Fruit fly (Drosophila melanogaster) whole organism, embryonic: ENCODE results near the gene COX7B.
A peak's percentile ranks its signal among the peaks of the same experiment; 100 is the strongest.

ENCODE experiments used
- Adf1 ChIP-seq: fragments of 200-800 bp; sonication (Bioruptor generic); IDR thresholded peaks from 2 replicates; pipeline ENCODE4 v1.3.6; 2022; ENCODE audit warnings: missing biosample characterization, missing genetic modification characterization
- Bgb ChIP-seq: fragments of 200-800 bp; sonication (Bioruptor generic); IDR thresholded peaks from 2 replicates; pipeline ENCODE4 v1.3.6; 2022; ENCODE audit warnings: missing biosample characterization, missing genetic modification characterization; ENCODE audit not compliant: partially characterized antibody
- C15 ChIP-seq: fragments of 200-800 bp; sonication (Bioruptor generic); IDR thresholded peaks from 3 replicates; pipeline ENCODE4 v1.3.6; 2022; ENCODE audit warnings: missing biosample characterization, missing genetic modification characterization
- CG10274 ChIP-seq: fragments of 200-800 bp; sonication (Bioruptor generic); optimal IDR thresholded peaks from 3 replicates; lab custom pipeline; 2017; ENCODE audit warnings: missing biosample characterization, mild to moderate bottlenecking, missing genetic modification characterization
- CG11696 ChIP-seq: fragments of 200-800 bp; sonication (Bioruptor generic); IDR thresholded peaks from 2 replicates; pipeline ENCODE4 v1.3.6; 2022; ENCODE audit warnings: missing biosample characterization, missing genetic modification characterization
- CG11723 ChIP-seq: fragments of 200-800 bp; sonication (Bioruptor generic); optimal IDR thresholded peaks from 2 replicates; lab custom pipeline; 2017; ENCODE audit warnings: missing biosample characterization, mild to moderate bottlenecking, missing genetic modification characterization
- CG12236 ChIP-seq: fragments of 200-800 bp; sonication (Bioruptor generic); optimal IDR thresholded peaks from 2 replicates; lab custom pipeline; 2016; ENCODE audit warnings: missing biosample characterization, missing genetic modification characterization
- CG14441 ChIP-seq: fragments of 200-800 bp; sonication (Bioruptor generic); IDR thresholded peaks from 2 replicates; pipeline ENCODE4 v1.3.6; 2022; ENCODE audit warnings: missing biosample characterization, missing genetic modification characterization
- CG1792 ChIP-seq: fragments of 200-800 bp; sonication (Bioruptor generic); optimal IDR thresholded peaks from 2 replicates; lab custom pipeline; 2016; ENCODE audit warnings: missing biosample characterization, missing genetic modification characterization
- CG2116 ChIP-seq: fragments of 200-800 bp; sonication (Bioruptor generic); optimal IDR thresholded peaks from 3 replicates; lab custom pipeline; 2018; ENCODE audit warnings: missing biosample characterization, mild to moderate bottlenecking, missing genetic modification characterization
- CG2120 ChIP-seq: fragments of 200-800 bp; sonication (Bioruptor generic); optimal IDR thresholded peaks from 3 replicates; lab custom pipeline; 2016; ENCODE audit warnings: missing biosample characterization, missing genetic modification characterization
- CG2875 ChIP-seq: fragments of 200-800 bp; sonication (Bioruptor generic); optimal IDR thresholded peaks from 2 replicates; lab custom pipeline; 2017; ENCODE audit warnings: missing biosample characterization, mild to moderate bottlenecking, missing genetic modification characterization, missing genetic modification reagents
- CG3163 ChIP-seq: fragments of 200-800 bp; sonication (Bioruptor generic); optimal IDR thresholded peaks from 3 replicates; lab custom pipeline; 2016; ENCODE audit warnings: missing biosample characterization, missing genetic modification characterization
- CG34224 ChIP-seq: fragments of 200-800 bp; sonication (Bioruptor generic); IDR thresholded peaks from 3 replicates; pipeline ENCODE4 v1.3.6; 2022; ENCODE audit warnings: missing biosample characterization, missing genetic modification characterization; ENCODE audit not compliant: partially characterized antibody
- CG4282 ChIP-seq: fragments of 200-800 bp; sonication (Bioruptor generic); optimal IDR thresholded peaks from 2 replicates; lab custom pipeline; 2016; ENCODE audit warnings: missing biosample characterization, missing genetic modification characterization
- CG6791 ChIP-seq: fragments of 200-800 bp; sonication (Bioruptor generic); IDR thresholded peaks from 3 replicates; pipeline ENCODE4 v1.3.6; 2022; ENCODE audit warnings: missing biosample characterization, missing genetic modification characterization; ENCODE audit not compliant: partially characterized antibody
- CG6854 ChIP-seq: fragments of 200-800 bp; sonication (Bioruptor generic); optimal IDR thresholded peaks from 3 replicates; lab custom pipeline; 2017; ENCODE audit warnings: missing biosample characterization, mild to moderate bottlenecking, missing genetic modification characterization
- CG7963 ChIP-seq: fragments of 200-800 bp; sonication (Bioruptor generic); IDR thresholded peaks from 3 replicates; pipeline ENCODE4 v1.3.6; 2022; ENCODE audit warnings: missing biosample characterization, missing genetic modification characterization; ENCODE audit not compliant: partially characterized antibody
- CG8924 ChIP-seq: fragments of 200-800 bp; optimal IDR thresholded peaks from 3 replicates; lab custom pipeline; 2019; ENCODE audit warnings: missing biosample characterization, mild to moderate bottlenecking, missing genetic modification characterization, moderate library complexity
- Dll ChIP-seq: fragments of 200-800 bp; sonication (Bioruptor generic); IDR thresholded peaks from 4 replicates; pipeline ENCODE4 v1.3.6; 2022; ENCODE audit warnings: missing biosample characterization, missing genetic modification characterization; ENCODE audit not compliant: partially characterized antibody
- Doc3 ChIP-seq: fragments of 200-800 bp; sonication (Bioruptor generic); IDR thresholded peaks from 3 replicates; pipeline ENCODE4 v1.3.6; 2022; ENCODE audit warnings: missing biosample characterization, missing genetic modification characterization; ENCODE audit not compliant: partially characterized antibody
- Dref ChIP-seq: fragments of 200-800 bp; sonication (Bioruptor generic); IDR thresholded peaks from 2 replicates; pipeline ENCODE4 v1.3.6; 2022; ENCODE audit warnings: missing biosample characterization, missing genetic modification characterization
- Hey ChIP-seq: fragments of 200-800 bp; sonication (Bioruptor generic); optimal IDR thresholded peaks from 3 replicates; lab custom pipeline; 2018; ENCODE audit warnings: missing biosample characterization, mild to moderate bottlenecking, missing genetic modification characterization
- Jarid2 ChIP-seq: fragments of 200-800 bp; sonication (Bioruptor generic); optimal IDR thresholded peaks from 3 replicates; lab custom pipeline; 2017; ENCODE audit warnings: mild to moderate bottlenecking, missing biosample characterization, missing genetic modification reagents, missing genetic modification characterization
- Myb ChIP-seq: fragments of 200-800 bp; sonication (Bioruptor generic); optimal IDR thresholded peaks from 2 replicates; lab custom pipeline; 2016; ENCODE audit warnings: missing biosample characterization, missing genetic modification characterization
- Ptx1 ChIP-seq: fragments of 200-800 bp; sonication (Bioruptor generic); IDR thresholded peaks from 2 replicates; pipeline ENCODE4 v1.3.6; 2022; ENCODE audit warnings: missing biosample characterization, missing genetic modification characterization
- Trl ChIP-seq, 3 experiments: fragments of >200 bp in 2 of 3; fragments of 200-800 bp in 1 of 3; sonication (Bioruptor generic) in 1 of 3; optimal IDR thresholded peaks; 2 replicates in 1 of 3; 3 replicates in 2 of 3; lab custom pipeline; 2016 to 2017; ENCODE audit warnings: missing biosample characterization in 1 of 3, missing genetic modification characterization in 1 of 3
- Xbp1 ChIP-seq: fragments of 200-800 bp; sonication (Bioruptor generic); optimal IDR thresholded peaks from 3 replicates; lab custom pipeline; 2016; ENCODE audit warnings: missing biosample characterization, mild to moderate bottlenecking, missing genetic modification characterization
- bab2 ChIP-seq: fragments of 200-800 bp; sonication (Bioruptor generic); optimal IDR thresholded peaks from 2 replicates; lab custom pipeline; 2016; ENCODE audit warnings: missing biosample characterization, missing genetic modification characterization
- cad ChIP-seq: fragments of >200 bp; optimal IDR thresholded peaks from 2 replicates; lab custom pipeline; 2017; ENCODE audit warnings: missing biosample characterization, missing genetic modification characterization
- cato ChIP-seq: fragments of 200-800 bp; sonication (Bioruptor generic); optimal IDR thresholded peaks from 2 replicates; lab custom pipeline; 2016; ENCODE audit warnings: missing biosample characterization, missing genetic modification characterization, borderline replicate concordance
- chif ChIP-seq, 2 experiments: fragments of 200-800 bp; sonication (Bioruptor generic); optimal IDR thresholded peaks; 3 replicates each; lab custom pipeline; 2016; ENCODE audit warnings: missing biosample characterization in 2 of 2, missing genetic modification characterization in 2 of 2
- corto ChIP-seq: fragments of 200-800 bp; sonication (Bioruptor generic); optimal IDR thresholded peaks from 2 replicates; lab custom pipeline; 2016; ENCODE audit warnings: missing biosample characterization, mild to moderate bottlenecking, missing genetic modification characterization, moderate library complexity
- dan ChIP-seq: fragments of 200-800 bp; sonication (Bioruptor generic); IDR thresholded peaks from 2 replicates; pipeline ENCODE4 v1.3.6; 2022; ENCODE audit warnings: missing biosample characterization, missing genetic modification characterization
- dati ChIP-seq: fragments of 200-800 bp; sonication (Bioruptor generic); IDR thresholded peaks from 2 replicates; pipeline ENCODE4 v1.3.6; 2022; ENCODE audit warnings: missing biosample characterization, missing genetic modification characterization
- esg ChIP-seq: fragments of 200-800 bp; sonication (Bioruptor generic); conservative IDR thresholded peaks from 2 replicates; pipeline ENCODE4 v1.3.6; 2022; ENCODE audit warnings: missing biosample characterization, missing genetic modification characterization
- eyg ChIP-seq: fragments of 200-800 bp; sonication (Bioruptor generic); optimal IDR thresholded peaks from 3 replicates; lab custom pipeline; 2016; ENCODE audit warnings: missing biosample characterization, missing genetic modification characterization
- fd64A ChIP-seq: fragments of 200-800 bp; sonication (Bioruptor generic); optimal IDR thresholded peaks from 3 replicates; lab custom pipeline; 2018; ENCODE audit warnings: missing biosample characterization, mild to moderate bottlenecking, missing genetic modification characterization
- fd96Cb ChIP-seq: fragments of 200-800 bp; sonication (Bioruptor generic); optimal IDR thresholded peaks from 2 replicates; lab custom pipeline; 2018; ENCODE audit warnings: missing biosample characterization, mild to moderate bottlenecking, missing genetic modification characterization, moderate library complexity
- gcm2 ChIP-seq: fragments of 200-800 bp; sonication (Bioruptor generic); optimal IDR thresholded peaks from 2 replicates; lab custom pipeline; 2016; ENCODE audit warnings: missing biosample characterization, missing genetic modification characterization
- grn ChIP-seq: fragments of 200-800 bp; sonication (Bioruptor generic); optimal IDR thresholded peaks from 3 replicates; lab custom pipeline; 2017; ENCODE audit warnings: missing biosample characterization, missing genetic modification characterization
- hth ChIP-seq: fragments of >200 bp; optimal IDR thresholded peaks from 2 replicates; lab custom pipeline; 2017; ENCODE audit warnings: inconsistent platforms
- knrl ChIP-seq: fragments of 200-800 bp; sonication (Bioruptor generic); IDR thresholded peaks from 3 replicates; pipeline ENCODE4 v1.3.6; 2022; ENCODE audit warnings: missing biosample characterization, missing genetic modification characterization; ENCODE audit not compliant: partially characterized antibody
- lilli ChIP-seq: fragments of 200-800 bp; sonication (Bioruptor generic); optimal IDR thresholded peaks from 3 replicates; lab custom pipeline; 2016; ENCODE audit warnings: missing biosample characterization, missing genetic modification characterization
- pita ChIP-seq: fragments of 200-800 bp; sonication (Bioruptor generic); optimal IDR thresholded peaks from 2 replicates; lab custom pipeline; 2017; ENCODE audit warnings: missing biosample characterization, mild to moderate bottlenecking, missing genetic modification characterization
- ranshi ChIP-seq: fragments of 200-800 bp; sonication (Bioruptor generic); IDR thresholded peaks from 2 replicates; pipeline ENCODE4 v1.3.6; 2022; ENCODE audit warnings: missing biosample characterization, missing genetic modification characterization
- sens ChIP-seq: fragments of 200-800 bp; sonication (Bioruptor generic); peaks from one replicate; lab custom pipeline; 2016; ENCODE audit warnings: missing biosample characterization, missing genetic modification characterization
- seq ChIP-seq: fragments of 200-800 bp; sonication (Bioruptor generic); IDR thresholded peaks from 2 replicates; pipeline ENCODE4 v1.3.6; 2022; ENCODE audit warnings: missing biosample characterization, missing genetic modification characterization
- sim ChIP-seq: fragments of 200-800 bp; sonication (Bioruptor generic); IDR thresholded peaks from 2 replicates; pipeline ENCODE4 v1.3.6; 2022; ENCODE audit warnings: missing biosample characterization, missing genetic modification characterization
- unpg ChIP-seq: fragments of 200-800 bp; sonication (Bioruptor generic); optimal IDR thresholded peaks from 3 replicates; lab custom pipeline; 2018; ENCODE audit warnings: missing biosample characterization, mild to moderate bottlenecking, missing genetic modification characterization, moderate library complexity
- vnd ChIP-seq: fragments of 200-800 bp; sonication (Bioruptor generic); IDR thresholded peaks from 3 replicates; pipeline ENCODE4 v1.3.6; 2022; ENCODE audit warnings: missing biosample characterization, missing genetic modification characterization; ENCODE audit not compliant: partially characterized antibody
- zfh2 ChIP-seq: fragments of 200-800 bp; sonication (Bioruptor generic); optimal IDR thresholded peaks from 2 replicates; lab custom pipeline; 2016; ENCODE audit warnings: missing biosample characterization, missing genetic modification characterization

Gene COX7B

DNA sequence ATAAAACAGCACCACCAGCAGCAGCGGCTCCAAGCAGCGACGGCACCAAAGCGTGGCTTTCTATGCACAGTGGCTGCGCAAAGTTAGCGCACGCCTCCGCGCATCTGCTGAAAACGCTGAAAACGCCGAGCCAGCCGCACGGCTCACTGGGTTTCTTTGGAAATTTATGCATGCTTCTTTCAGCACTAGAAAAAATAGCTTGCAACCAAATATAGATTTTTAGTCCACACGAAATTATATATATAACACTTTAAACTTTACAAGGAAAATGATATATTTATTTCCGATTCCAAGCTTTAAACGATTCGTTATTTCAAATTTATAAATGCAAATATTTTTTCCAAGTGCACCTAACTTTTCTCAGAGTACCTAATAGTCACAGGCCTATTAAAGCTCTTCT, 20.6 kb upstream of the COX7B start (continued):
- TF ChIP-seq CG3163 (GFP tag; lab: Kevin White, UChicago) (no peak), CG11723 (no peak), CG4282 (GFP tag; lab: Kevin White, UChicago) (no peak), lilli (GFP tag; lab: Kevin White, UChicago) (peak; percentile 17), corto (GFP tag; lab: Kevin White, UChicago) (no peak), pita (GFP tag; lab: Kevin White, UChicago) (no peak), Adf1 (GFP tag; lab: Robert Waterston, UW) (no peak), Dll (no peak), dati (no peak), unpg (GFP tag; lab: Kevin White, UChicago) (peak; percentile 43), CG2120 (GFP tag; lab: Kevin White, UChicago) (peak; percentile 33), gcm2 (no peak), CG7963 (no peak), esg (GFP tag; lab: Robert Waterston, UW) (peak; percentile 32; the same call in 1 of the 2 replicates), CG11696 (no peak), CG10274 (GFP tag; lab: Kevin White, UChicago) (no peak), Jarid2 (GFP tag; lab: Kevin White, UChicago) (no peak), hth (no peak), vnd (GFP tag; lab: Robert Waterston, UW) (no peak), cad (GFP tag; lab: Kevin White, UChicago) (no peak), dan (GFP tag; lab: Robert Waterston, UW) (no peak), fd64A (GFP tag; lab: Kevin White, UChicago) (no peak), CG14441 (GFP tag; lab: Robert Waterston, UW) (no peak), grn (GFP tag; lab: Kevin White, UChicago) (no peak), CG34224 (no peak), sim (GFP tag; lab: Robert Waterston, UW) (no peak), CG2875 (GFP tag; lab: Kevin White, UChicago) (no peak), Hey (tag; lab: Kevin White, UChicago) (no peak), Bgb (GFP tag; lab: Robert Waterston, UW) (no peak), sens (GFP tag; lab: Kevin White, UChicago) (peak; percentile 76), CG8924 (tag; lab: Kevin White, UChicago) (peak; percentile 50), Xbp1 (peak; percentile 41), C15 (GFP tag; lab: Robert Waterston, UW) (no peak), CG6854 (GFP tag; lab: Kevin White, UChicago) (peak; percentile 1), seq (GFP tag; lab: Robert Waterston, UW) (0 out of 2 replicates have a peak, but pooled peaks have one; percentile 18), ranshi (GFP tag; lab: Robert Waterston, UW) (no peak), fd96Cb (peak; percentile 63), Ptx1 (GFP tag; lab: Robert Waterston, UW) (no peak), CG2116 (GFP tag; lab: Kevin White, UChicago) (no peak), knrl (no peak), Doc3 (GFP tag; lab: Robert Waterston, UW) (no peak), zfh2 (GFP tag; lab: Kevin White, UChicago) (no peak), CG12236 (no peak), cato (peak; percentile 7), chif (GFP tag; optimal IDR thresholded peaks at IDR 0.05; lab: Kevin White, UChicago) (peak; percentile 4 to 32), Trl (optimal IDR thresholded peaks at IDR 0.05; lab: Kevin White, UChicago) (no peak), Trl (GFP tag; optimal IDR thresholded peaks at IDR 0.05; lab: Kevin White, UChicago) (no peak), CG1792 (GFP tag; lab: Kevin White, UChicago) (no peak), CG6791 (GFP tag; lab: Robert Waterston, UW) (no peak), eyg (GFP tag; lab: Kevin White, UChicago) (no peak), Myb (no peak), Dref (GFP tag; lab: Robert Waterston, UW) (no peak), bab2 (no peak)
